Fruit fly (Drosophila melanogaster) whole organism: Measurements from ENCODE around the gene CG34461.
A peak's percentile ranks its signal among the peaks of the same experiment; 100 is the strongest.

Experiments
- CG8478 ChIP-seq: fragments of >200 bp; optimal IDR thresholded peaks from 2 replicates; lab custom pipeline; 2018; ENCODE audit warnings: inconsistent platforms
- Dll ChIP-seq: fragments of >200 bp; optimal IDR thresholded peaks from 2 replicates; lab custom pipeline; 2017
- EcR ChIP-seq, 2 experiments: fragments of >200 bp; optimal IDR thresholded peaks; 2 replicates each; lab custom pipeline; 2017; ENCODE audit warnings: missing biosample characterization in 2 of 2, missing genetic modification characterization in 2 of 2, missing genetic modification reagents in 2 of 2
- pan ChIP-seq: fragments of >200 bp; optimal IDR thresholded peaks from 2 replicates; lab custom pipeline; 2017
- psq ChIP-seq: fragments of >200 bp; optimal IDR thresholded peaks from 2 replicates; lab custom pipeline; 2017
- usp ChIP-seq: fragments of >200 bp; optimal IDR thresholded peaks from 2 replicates; lab custom pipeline; 2017; ENCODE audit warnings: missing biosample characterization, missing genetic modification characterization, mixed read lengths

The CG34461 gene

DNA sequence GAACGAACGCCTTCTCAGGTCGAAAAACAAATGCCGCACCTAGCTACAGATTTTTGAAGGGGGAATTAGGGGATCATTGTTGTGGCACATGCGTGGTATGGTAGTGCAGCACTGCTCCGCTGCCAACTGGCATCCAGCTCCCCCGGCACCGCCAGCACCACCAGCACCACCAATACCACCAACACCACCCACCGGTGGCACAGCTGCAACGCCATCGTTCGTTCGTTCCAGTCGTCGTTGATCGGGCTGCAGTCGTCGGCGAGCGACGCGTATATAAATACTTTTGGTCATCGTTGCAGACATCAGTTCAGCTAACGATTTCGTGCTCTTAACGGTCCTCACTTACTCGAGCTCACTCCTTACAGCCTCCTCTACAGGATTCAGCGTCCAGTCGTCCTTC lies at the start of gene CG34461:
TSS of gene CG34461 (plus strand) at position 301 of the 400 bp plus-strand sequence.
- TF ChIP-seq usp (no peak), CG8478 (lab: Kevin White, UChicago) (no peak), psq (lab: Kevin White, UChicago) (no peak), pan (lab: Kevin White, UChicago) (no peak), EcR (GFP tag; optimal IDR thresholded peaks at IDR 0.05; lab: Kevin White, UChicago) (no peak), Dll (lab: Kevin White, UChicago) (no peak)

DNA sequence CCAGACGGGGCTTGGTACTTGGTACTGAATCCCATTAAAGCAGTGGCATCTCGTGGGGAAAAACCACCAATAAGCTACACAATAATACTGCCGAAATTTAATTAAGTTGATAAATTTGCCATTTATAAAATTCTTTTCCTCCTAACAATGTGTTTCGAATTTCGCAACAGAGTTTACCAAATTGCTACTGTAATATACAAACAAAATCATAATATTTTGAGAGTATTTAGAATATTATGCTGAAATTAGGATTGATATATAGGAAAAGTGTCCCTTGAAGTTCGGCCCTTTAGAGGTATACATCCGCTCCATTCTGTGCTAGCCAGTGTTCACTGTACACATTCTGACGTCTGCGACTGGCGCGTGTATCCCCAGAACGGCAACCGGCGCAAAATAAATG lies 41.0 kb upstream of the CG34461 start:
- TF ChIP-seq Dll (lab: Kevin White, UChicago), result no peak
- no peak for TF ChIP-seq usp
- TF ChIP-seq CG8478 (lab: Kevin White, UChicago), result no peak
- TF ChIP-seq psq (lab: Kevin White, UChicago), result no peak
- TF ChIP-seq pan (lab: Kevin White, UChicago), result no peak
- no peak for TF ChIP-seq EcR (GFP tag; optimal IDR thresholded peaks at IDR 0.05; lab: Kevin White, UChicago)

DNA sequence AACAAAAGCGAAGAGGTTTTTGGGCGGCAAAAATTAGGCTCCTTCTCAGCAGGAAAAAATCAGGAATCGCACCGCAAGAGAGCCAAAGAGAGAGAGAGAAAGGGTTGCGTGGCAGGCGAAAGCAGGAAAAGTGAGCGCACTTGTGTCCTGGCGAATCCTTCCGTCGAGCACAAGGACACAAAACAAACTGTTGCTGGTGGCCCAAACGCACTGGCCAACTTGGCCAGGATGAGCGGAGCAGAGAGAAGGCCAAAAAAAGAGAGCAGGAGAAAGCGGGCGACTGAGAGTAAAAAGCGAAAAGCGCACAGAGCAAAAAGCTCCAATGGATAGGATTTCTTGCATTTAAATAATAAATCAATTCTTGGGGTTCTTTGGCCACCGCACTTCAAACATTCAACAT lies 40.4 kb upstream of the CG34461 start:
- TF ChIP-seq CG8478 (lab: Kevin White, UChicago) (no peak), pan (lab: Kevin White, UChicago) (no peak), psq (lab: Kevin White, UChicago) (no peak), usp (no peak), EcR (GFP tag; optimal IDR thresholded peaks at IDR 0.05; lab: Kevin White, UChicago) (no peak), Dll (lab: Kevin White, UChicago) (no peak)

DNA sequence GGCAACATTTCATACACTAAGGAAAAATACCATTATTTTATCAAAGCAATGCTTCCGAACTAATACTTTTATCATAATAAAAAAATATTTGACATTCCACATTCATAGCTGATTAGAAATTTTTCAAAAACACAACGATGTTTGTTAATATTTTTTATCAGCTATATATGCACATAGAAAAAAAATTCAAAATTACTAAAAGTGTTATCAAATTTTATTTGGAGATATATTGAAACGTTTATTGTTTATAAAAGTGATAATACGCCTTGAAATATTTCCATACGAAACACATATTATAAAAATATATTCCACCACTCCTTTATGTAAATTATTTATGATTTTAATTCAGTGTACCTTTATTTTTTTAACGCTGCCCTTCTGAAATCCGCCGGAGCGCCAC lies 39.9 kb upstream of the CG34461 start:
- TF ChIP-seq EcR (GFP tag; optimal IDR thresholded peaks at IDR 0.05; lab: Kevin White, UChicago) (no peak), Dll (lab: Kevin White, UChicago) (no peak), pan (lab: Kevin White, UChicago) (no peak), psq (lab: Kevin White, UChicago) (no peak), CG8478 (lab: Kevin White, UChicago) (no peak), usp (no peak)

DNA sequence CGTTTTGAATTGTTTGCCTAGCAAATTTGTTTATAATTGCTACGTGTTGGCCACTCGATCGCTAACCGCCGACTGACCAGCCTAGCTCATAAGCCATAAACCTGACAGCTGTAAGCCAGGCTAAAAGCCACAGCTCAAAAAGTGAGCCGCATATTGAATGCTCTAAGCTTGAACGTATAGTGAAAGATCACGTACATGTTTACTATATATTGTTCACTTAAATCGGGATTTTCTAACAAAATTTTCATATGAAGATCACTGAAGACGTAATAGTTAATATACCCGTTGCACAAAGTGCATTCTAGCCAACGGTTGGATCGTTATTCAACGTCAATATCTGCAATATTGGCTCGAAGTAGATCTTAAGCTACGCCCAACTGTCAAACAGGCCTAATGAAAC lies 39.3 kb upstream of the CG34461 start:
- no peak for TF ChIP-seq pan (lab: Kevin White, UChicago)

DNA sequence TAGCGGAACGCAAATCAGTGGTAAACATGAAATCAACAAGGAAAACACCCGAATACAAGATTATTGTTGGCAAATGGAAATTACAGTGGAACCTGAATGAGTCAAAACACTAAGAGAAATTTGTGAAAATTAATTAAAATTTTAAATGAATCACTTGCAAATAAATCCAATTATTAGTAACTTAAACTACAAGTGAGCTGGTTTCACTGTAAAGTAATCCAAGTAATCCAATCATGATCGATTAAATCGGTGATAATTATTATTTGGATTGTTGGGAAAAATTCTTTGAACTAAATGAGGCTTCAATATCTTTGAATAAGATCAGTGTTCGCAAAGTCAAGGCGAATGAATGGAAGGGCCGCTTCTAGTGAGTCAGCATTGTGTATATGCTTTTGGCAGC lies 37.3 kb upstream of the CG34461 start:
- no peak for TF ChIP-seq EcR (GFP tag; optimal IDR thresholded peaks at IDR 0.05; lab: Kevin White, UChicago)
- TF ChIP-seq Dll (lab: Kevin White, UChicago), result no peak
- no peak for TF ChIP-seq usp
- no peak for TF ChIP-seq CG8478 (lab: Kevin White, UChicago)
- TF ChIP-seq psq (lab: Kevin White, UChicago), result no peak
- no peak for TF ChIP-seq pan (lab: Kevin White, UChicago)

DNA sequence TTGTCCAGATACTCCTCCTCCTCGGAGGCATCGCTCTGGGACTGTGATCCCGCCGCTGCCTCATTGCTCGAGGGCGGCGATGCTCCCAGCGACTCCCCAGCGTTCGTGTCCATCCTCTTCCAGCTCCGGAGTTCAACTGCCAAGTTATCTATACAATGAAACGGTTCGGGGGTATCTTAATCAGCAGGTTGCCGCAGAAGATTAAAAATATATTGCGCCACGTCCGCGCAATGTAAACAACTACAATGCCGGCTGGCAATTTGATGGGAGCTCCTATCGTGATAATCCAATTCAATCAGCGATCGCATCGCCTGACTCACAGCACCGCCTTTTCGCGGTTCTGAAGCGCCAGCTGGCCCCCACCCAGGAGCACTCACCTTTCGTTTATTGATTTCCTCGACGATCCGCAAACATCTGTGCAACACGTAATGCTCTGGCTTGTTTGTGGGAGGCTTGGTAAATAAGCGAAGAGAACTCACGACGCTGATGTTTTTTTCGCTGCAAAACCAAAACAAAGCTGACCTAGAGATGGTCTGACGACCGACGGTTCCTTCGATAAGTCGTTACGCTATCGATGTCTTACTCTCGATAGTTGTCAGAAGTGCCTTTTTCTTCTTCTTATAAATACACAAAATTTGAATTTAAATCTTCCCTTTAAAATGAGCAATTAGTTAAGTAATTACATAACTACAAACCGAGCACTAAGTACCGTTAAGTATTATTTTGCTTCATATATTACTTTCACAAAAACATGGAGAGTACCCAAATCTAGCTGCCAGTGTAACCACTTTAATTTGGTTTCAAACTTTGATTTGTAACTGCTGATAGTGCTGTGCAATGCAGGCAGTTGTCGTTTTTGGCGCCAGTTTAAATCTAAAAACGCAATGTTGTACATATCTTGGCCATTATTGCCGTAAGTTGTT lies 36.1 kb upstream of the CG34461 start, which contains the start of gene cert:
TSS of gene cert (minus strand) at position 535 of the 923 bp plus-strand sequence.
- TF ChIP-seq usp (no peak), psq (lab: Kevin White, UChicago) (no peak), pan (lab: Kevin White, UChicago) (no peak), CG8478 (lab: Kevin White, UChicago) (no peak), EcR (GFP tag; optimal IDR thresholded peaks at IDR 0.05; lab: Kevin White, UChicago) (no peak), Dll (lab: Kevin White, UChicago) (no peak)

DNA sequence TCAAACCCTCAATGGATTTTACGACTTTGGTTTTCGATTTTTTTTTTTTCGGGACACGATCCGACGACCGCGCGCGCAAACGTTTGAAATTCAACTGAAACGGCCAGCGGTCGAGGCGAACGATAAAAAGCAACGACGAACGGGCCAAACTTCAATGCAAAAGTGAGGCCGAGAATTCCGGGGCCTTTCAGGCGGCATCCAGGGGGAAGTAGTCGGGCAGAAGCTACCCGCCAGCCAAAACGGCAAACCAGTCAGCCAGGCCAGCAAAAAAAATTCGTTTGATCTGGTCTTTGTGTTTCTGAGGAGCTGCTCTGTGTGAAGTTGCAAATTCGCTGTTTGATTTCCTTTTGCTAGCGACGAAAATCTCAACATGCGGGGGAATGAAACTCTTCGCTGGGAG lies 30.4 kb upstream of the CG34461 start, which contains the start of gene CG7201:
TSS of gene CG7201 (minus strand) at position 101 of the 400 bp plus-strand sequence.
- TF ChIP-seq psq (lab: Kevin White, UChicago), result no peak

DNA sequence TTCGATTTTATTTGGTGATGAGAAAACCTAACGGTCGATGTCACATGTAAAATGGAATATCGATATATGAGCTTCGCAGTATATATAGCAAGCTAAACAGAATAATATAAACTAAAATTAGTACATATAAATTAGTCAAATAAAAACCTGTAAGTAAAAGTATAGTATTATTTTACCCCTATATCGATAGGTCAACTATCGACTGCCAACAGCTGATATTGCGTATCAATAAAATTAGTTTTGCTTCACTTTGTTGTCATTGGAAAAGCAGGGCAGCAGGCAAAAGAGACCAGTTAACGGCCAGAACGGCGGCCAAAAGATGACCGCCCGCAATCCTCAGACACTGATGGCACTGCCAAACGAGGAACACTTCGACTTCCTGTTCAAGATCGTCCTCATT lies 28.7 kb upstream of the CG34461 start, which contains the start of gene Rab19:
TSS of gene Rab19 (plus strand) at position 78 of the 400 bp plus-strand sequence.
- TF ChIP-seq usp, result no peak

DNA sequence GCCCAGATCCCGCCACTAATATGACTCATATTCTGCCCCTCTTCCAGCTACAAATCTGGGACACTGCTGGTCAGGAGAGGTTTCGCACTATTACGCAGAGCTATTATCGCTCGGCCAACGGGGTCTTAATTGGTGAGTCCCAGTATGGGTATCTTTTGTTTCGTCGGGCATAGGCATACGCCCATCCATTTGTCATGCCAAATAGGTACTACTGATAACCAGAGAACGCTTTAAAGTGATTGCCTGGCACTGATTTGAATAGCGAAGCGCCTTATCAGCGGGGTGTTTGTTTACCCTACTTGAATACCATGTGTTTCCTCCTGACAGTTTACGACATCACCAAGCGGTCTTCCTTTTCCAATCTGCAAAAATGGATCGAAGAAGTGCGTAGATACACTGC lies 28.2 kb upstream of the CG34461 start:
- TF ChIP-seq pan (lab: Kevin White, UChicago) (peak; percentile 5), CG8478 (lab: Kevin White, UChicago) (no peak), EcR (GFP tag; optimal IDR thresholded peaks at IDR 0.05; lab: Kevin White, UChicago) (no peak), usp (no peak), Dll (lab: Kevin White, UChicago) (no peak), psq (lab: Kevin White, UChicago) (no peak)

DNA sequence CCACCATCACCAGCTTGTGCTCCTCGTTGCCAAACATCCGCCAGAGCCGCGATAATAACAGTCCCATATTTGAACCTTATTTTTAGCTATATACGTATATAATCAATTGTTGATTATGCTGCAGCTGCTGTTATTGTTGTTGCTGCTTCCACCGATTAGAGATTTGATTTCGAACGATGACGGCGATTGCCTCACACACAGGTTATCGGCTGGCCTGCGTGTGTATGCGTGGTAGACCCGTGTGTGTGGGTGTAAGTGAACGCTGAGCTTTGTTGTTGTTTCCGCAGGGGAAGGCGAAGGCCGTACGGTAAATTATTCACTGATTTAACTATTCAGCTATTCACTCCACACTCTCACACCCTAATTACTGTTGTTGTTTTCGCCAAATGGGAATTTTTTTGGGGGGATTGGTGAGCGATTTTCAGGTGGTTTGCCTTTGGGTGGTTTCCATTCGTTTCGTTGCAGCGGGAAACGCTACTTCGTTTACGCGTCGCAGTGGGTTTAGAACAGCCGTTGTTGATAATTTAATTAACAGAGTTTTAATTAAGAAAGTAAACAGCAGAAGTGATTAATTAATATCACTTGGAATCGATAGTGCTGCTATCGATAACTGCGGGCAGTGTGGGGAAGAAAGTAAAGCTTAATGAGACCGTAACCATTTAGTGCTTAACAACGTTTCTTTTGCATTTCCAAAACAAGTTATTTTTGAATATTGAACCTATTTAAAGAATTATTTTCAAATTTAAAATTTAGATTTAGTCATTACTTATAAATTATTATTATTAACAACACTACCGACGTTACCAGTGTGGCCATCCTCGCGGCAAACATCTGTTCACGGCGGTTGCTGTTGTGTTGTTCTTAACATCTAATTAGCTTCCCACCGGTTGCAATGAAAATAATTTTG lies 26.2 kb upstream of the CG34461 start, which contains the start of the genes Arl5 and CG13671:
TSS of gene Arl5 (minus strand) at position 616 of the 907 bp plus-strand sequence.
TSS of gene CG13671 (plus strand) at position 841 of the 907 bp plus-strand sequence.
- TF ChIP-seq pan (lab: Kevin White, UChicago), result no peak
- TF ChIP-seq usp, result no peak
- no peak for TF ChIP-seq psq (lab: Kevin White, UChicago)
- TF ChIP-seq CG8478 (lab: Kevin White, UChicago), result no peak
- TF ChIP-seq EcR (GFP tag; optimal IDR thresholded peaks at IDR 0.05; lab: Kevin White, UChicago), result no peak
- no peak for TF ChIP-seq Dll (lab: Kevin White, UChicago)
